Fruit fly (Drosophila melanogaster): ENCODE measurements around the gene CG6664.

DNA sequence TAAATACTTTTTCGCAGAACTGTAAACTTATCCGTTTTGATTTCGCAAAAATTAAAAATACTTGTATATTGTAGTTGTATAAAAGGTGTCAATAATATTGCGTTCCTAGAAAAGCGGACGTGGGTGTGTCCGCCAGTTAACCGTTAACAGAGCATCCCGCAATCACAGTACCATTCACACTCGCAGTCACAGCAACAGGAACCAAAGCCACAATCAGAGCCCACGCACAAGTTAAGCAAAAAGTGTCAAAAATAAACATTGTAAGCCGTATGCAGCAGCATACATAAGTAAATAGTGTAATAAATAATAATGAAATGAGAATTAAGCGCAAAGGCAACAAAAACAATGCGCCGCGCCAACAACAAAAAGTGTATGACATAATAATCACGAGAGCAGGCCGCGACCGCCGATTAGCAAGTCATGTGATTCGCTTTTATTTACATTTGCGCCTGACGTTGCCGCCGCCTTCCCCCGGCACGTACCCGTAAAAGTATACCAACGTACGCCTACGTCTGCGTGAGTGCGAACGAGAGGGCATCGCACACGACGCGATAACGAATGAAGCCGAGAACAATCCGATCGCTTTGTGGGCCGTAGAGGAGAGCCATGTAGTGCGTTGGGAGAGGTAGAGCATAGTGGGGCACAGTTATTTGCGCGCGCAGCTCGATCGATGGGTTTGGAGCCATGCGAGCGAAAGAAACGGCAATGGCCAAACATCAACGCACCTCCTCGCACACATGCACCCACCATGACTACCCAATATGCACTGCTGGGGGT lies 6.1 kb downstream of the CG6664 start:
- peak; percentile 49 for TF ChIP-seq BtbVII (GFP tag; optimal IDR thresholded peaks at IDR 0.05)
- TF ChIP-seq H2.0 (GFP tag; IDR thresholded peaks at IDR 0.05), result peak; percentile 16; the same call in 1 of the 2 replicates
